Worm (Caenorhabditis elegans): ENCODE results near the gene clec-216.

The clec-216 gene

ce11 chrV:7952855-7953254 lies at the start of gene clec-216:
TSS of gene clec-216 (minus strand) at chrV:7952955.
- TF ChIP-seq ceh-82 (tag; optimal IDR thresholded peaks at IDR 0.05), result no peak
- no peak for TF ChIP-seq R02D3.7 (tag; optimal IDR thresholded peaks at IDR 0.05)

DNA sequence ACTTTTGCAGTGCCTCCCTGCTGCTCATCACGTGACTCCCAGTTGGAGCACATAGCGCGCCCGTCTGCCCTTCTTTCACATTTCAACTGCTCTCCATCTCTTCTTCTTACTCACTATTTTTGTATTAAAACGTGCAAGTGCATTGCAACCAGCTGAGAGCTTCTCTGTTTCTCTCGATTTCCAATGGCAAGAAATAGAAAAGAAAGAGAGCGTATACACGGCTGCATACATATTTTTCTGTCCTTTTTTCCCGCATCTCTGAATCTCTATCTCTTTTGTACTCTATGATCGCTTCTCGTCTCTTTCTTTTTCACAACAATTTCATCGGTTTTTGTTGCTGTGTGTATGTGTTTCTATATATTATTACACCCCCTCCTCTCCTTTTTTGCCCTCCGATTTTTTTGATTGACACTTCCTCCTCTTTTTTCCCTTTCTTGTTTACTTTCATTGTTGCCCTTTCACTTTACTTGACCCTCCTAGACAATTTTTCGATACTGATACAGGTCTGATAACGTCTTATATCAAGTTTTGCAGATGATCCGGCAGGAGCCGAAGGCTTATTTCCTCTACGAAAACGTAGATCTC lies 48.3 kb upstream of the clec-216 start, which contains the start of gene Y97E10AR.1:
Gene Y97E10AR.1, plus strand, starts transcription at position 535 of the 585 bp plus-strand sequence.
- TF ChIP-seq nhr-6 (tag; optimal IDR thresholded peaks at IDR 0.05) (peak; percentile 65), gmeb-1 (tag; optimal IDR thresholded peaks at IDR 0.05) (no peak), F13H6.1 (tag; optimal IDR thresholded peaks at IDR 0.05) (peak; percentile 93), lin-13 (GFP tag; optimal IDR thresholded peaks at IDR 0.05) (peak; percentile 46), ztf-11 (tag; optimal IDR thresholded peaks at IDR 0.05) (no peak), egl-27 (tag; optimal IDR thresholded peaks at IDR 0.05) (peak; percentile 73), blmp-1 (tag; optimal IDR thresholded peaks at IDR 0.05; ENCODE audit: insufficient read depth) (peak; percentile 92), lin-11 (tag; optimal IDR thresholded peaks at IDR 0.05) (peak; percentile 4), ztf-1 (GFP tag; conservative IDR thresholded peaks at IDR 0.05) (no peak), ztf-4 (tag; optimal IDR thresholded peaks at IDR 0.05) (peak; percentile 60), snpc-4 (tag; optimal IDR thresholded peaks at IDR 0.05) (peak; percentile 71), ceh-82 (tag; optimal IDR thresholded peaks at IDR 0.05) (no peak), nhr-23 (tag; optimal IDR thresholded peaks at IDR 0.05) (no peak), ceh-16 (tag; optimal IDR thresholded peaks at IDR 0.05) (no peak), C34F6.9 (tag; optimal IDR thresholded peaks at IDR 0.05) (peak; percentile 98), sma-3 (GFP tag; optimal IDR thresholded peaks at IDR 0.05) (peak; percentile 29), lsy-2 (tag; optimal IDR thresholded peaks at IDR 0.05) (peak; percentile 33 to 84), nhr-129 (tag; optimal IDR thresholded peaks at IDR 0.05) (peak; percentile 89), mdl-1 (tag; optimal IDR thresholded peaks at IDR 0.05) (peak in 1 of 2 experiments; percentile 86), fos-1 (tag; optimal IDR thresholded peaks at IDR 0.05) (peak; percentile 94), sma-9 (GFP tag; optimal IDR thresholded peaks at IDR 0.05) (peak; percentile 93), sma-9 (tag; optimal IDR thresholded peaks at IDR 0.05) (no peak), mab-5 (tag; optimal IDR thresholded peaks at IDR 0.05) (peak; percentile 73), skn-1 (tag; optimal IDR thresholded peaks at IDR 0.05) (peak; percentile 15), ama-1 (optimal IDR thresholded peaks at IDR 0.05) (no peak), sem-4 (tag; optimal IDR thresholded peaks at IDR 0.05) (peak; percentile 31), crh-2 (tag; optimal IDR thresholded peaks at IDR 0.05) (peak; percentile 83), unc-55 (GFP tag; optimal IDR thresholded peaks at IDR 0.05) (peak; percentile 96), alr-1 (tag; optimal IDR thresholded peaks at IDR 0.05) (no peak), Y55F3AM.14 (GFP tag; optimal IDR thresholded peaks at IDR 0.05) (peak; percentile 94), zag-1 (tag; optimal IDR thresholded peaks at IDR 0.05) (peak; percentile 79), nhr-77 (tag; optimal IDR thresholded peaks at IDR 0.05) (no peak)

ce11 chrV:7995878-7996277 lies 43.1 kb upstream of the clec-216 start, which contains the start of gene Y97E10AR.2:
TSS of gene Y97E10AR.2 (plus strand) at chrV:7996178.
- TF ChIP-seq ama-1 (optimal IDR thresholded peaks at IDR 0.05), result no peak
- no peak for TF ChIP-seq ztf-11 (tag; optimal IDR thresholded peaks at IDR 0.05)
- no peak for TF ChIP-seq Y55F3AM.14 (GFP tag; optimal IDR thresholded peaks at IDR 0.05)
- TF ChIP-seq elt-3 (tag; optimal IDR thresholded peaks at IDR 0.05), result no peak
- no peak for TF ChIP-seq ceh-16 (tag; optimal IDR thresholded peaks at IDR 0.05)
- TF ChIP-seq egl-27 (tag; optimal IDR thresholded peaks at IDR 0.05), result no peak
- TF ChIP-seq mab-5 (tag; optimal IDR thresholded peaks at IDR 0.05), result no peak
- TF ChIP-seq R02D3.7 (tag; optimal IDR thresholded peaks at IDR 0.05), result no peak
- no peak for TF ChIP-seq lin-13 (GFP tag; optimal IDR thresholded peaks at IDR 0.05)

ce11 chrV:7995165-7995564 lies 42.4 kb upstream of the clec-216 start:
- TF ChIP-seq ama-1 (optimal IDR thresholded peaks at IDR 0.05) (no peak), alr-1 (tag; optimal IDR thresholded peaks at IDR 0.05) (no peak), lin-11 (tag; optimal IDR thresholded peaks at IDR 0.05) (no peak), sem-4 (tag; optimal IDR thresholded peaks at IDR 0.05) (no peak), blmp-1 (tag; optimal IDR thresholded peaks at IDR 0.05; ENCODE audit: insufficient read depth) (no peak), egl-27 (tag; optimal IDR thresholded peaks at IDR 0.05) (no peak), sma-9 (GFP tag; optimal IDR thresholded peaks at IDR 0.05) (no peak), sma-9 (tag; optimal IDR thresholded peaks at IDR 0.05) (no peak), skn-1 (tag; optimal IDR thresholded peaks at IDR 0.05) (no peak), lin-13 (GFP tag; optimal IDR thresholded peaks at IDR 0.05) (no peak), ZK546.5 (tag; optimal IDR thresholded peaks at IDR 0.05) (no peak), gmeb-1 (tag; optimal IDR thresholded peaks at IDR 0.05) (no peak), nhr-25 (tag; optimal IDR thresholded peaks at IDR 0.05) (no peak), ceh-16 (tag; optimal IDR thresholded peaks at IDR 0.05) (no peak), peb-1 (tag; optimal IDR thresholded peaks at IDR 0.05) (no peak), crh-2 (tag; optimal IDR thresholded peaks at IDR 0.05) (no peak), unc-39 (tag; optimal IDR thresholded peaks at IDR 0.05) (no peak), nhr-23 (tag; optimal IDR thresholded peaks at IDR 0.05) (no peak)

All from whole organism, L2 larva.